Fruit fly (Drosophila melanogaster) whole organism, pupa: ENCODE results near the gene Tim17b2.

Experiments used
- CG10348 ChIP-seq: fragments of 200-800 bp; sonication (Bioruptor generic); IDR thresholded peaks from 2 replicates; pipeline ENCODE4 v1.3.6; 2022; ENCODE audit warnings: missing biosample characterization, missing genetic modification characterization
- CG12605 ChIP-seq: fragments of 200-800 bp; sonication (Bioruptor generic); IDR thresholded peaks from 2 replicates; pipeline ENCODE4 v1.3.6; 2022; ENCODE audit warnings: missing biosample characterization, missing genetic modification characterization
- CG14655 ChIP-seq: fragments of 200-800 bp; sonication (Bioruptor generic); optimal IDR thresholded peaks from 3 replicates; lab custom pipeline; 2017; ENCODE audit warnings: mild to moderate bottlenecking, missing biosample characterization, missing genetic modification reagents, missing genetic modification characterization
- CG15710 ChIP-seq: fragments of 200-800 bp; sonication (Bioruptor generic); optimal IDR thresholded peaks from 2 replicates; lab custom pipeline; 2018; ENCODE audit warnings: missing biosample characterization, mild to moderate bottlenecking, missing genetic modification characterization, moderate library complexity
- CG17806 ChIP-seq: fragments of 200-800 bp; sonication (Bioruptor generic); optimal IDR thresholded peaks from 2 replicates; lab custom pipeline; 2018; ENCODE audit warnings: missing biosample characterization, mild to moderate bottlenecking, missing genetic modification characterization, moderate library complexity
- CG32121 ChIP-seq: fragments of 200-800 bp; sonication (Bioruptor generic); IDR thresholded peaks from 2 replicates; pipeline ENCODE4 v1.3.6; 2022; ENCODE audit warnings: missing biosample characterization, missing genetic modification characterization
- CG34367 ChIP-seq: fragments of 200-800 bp; sonication (Bioruptor generic); optimal IDR thresholded peaks from 2 replicates; lab custom pipeline; 2018; ENCODE audit warnings: missing biosample characterization, mild to moderate bottlenecking, missing genetic modification characterization
- CG4496 ChIP-seq: fragments of 200-800 bp; sonication (Bioruptor generic); IDR thresholded peaks from 3 replicates; pipeline ENCODE4 v1.3.6; 2022; ENCODE audit warnings: missing biosample characterization, missing genetic modification characterization
- CG8159 ChIP-seq: fragments of 200-800 bp; sonication (Bioruptor generic); optimal IDR thresholded peaks from 3 replicates; lab custom pipeline; 2018; ENCODE audit warnings: missing biosample characterization, mild to moderate bottlenecking, missing genetic modification characterization, moderate library complexity
- CG8301 ChIP-seq: fragments of 200-800 bp; sonication (Bioruptor generic); optimal IDR thresholded peaks from 2 replicates; lab custom pipeline; 2018; ENCODE audit warnings: missing biosample characterization, mild to moderate bottlenecking, missing genetic modification characterization
- CG9948 ChIP-seq: fragments of 200-800 bp; sonication (Bioruptor generic); optimal IDR thresholded peaks from 2 replicates; lab custom pipeline; 2018; ENCODE audit warnings: missing biosample characterization, mild to moderate bottlenecking, missing genetic modification characterization, moderate library complexity
- D1 ChIP-seq: fragments of 200-800 bp; sonication (Bioruptor generic); optimal IDR thresholded peaks from 2 replicates; lab custom pipeline; 2018; ENCODE audit warnings: missing biosample characterization, mild to moderate bottlenecking, missing genetic modification characterization, moderate library complexity
- EcR ChIP-seq: fragments of 200-800 bp; sonication (Bioruptor generic); optimal IDR thresholded peaks from 3 replicates; lab custom pipeline; 2019; ENCODE audit warnings: missing biosample characterization, missing genetic modification characterization, mild to moderate bottlenecking, moderate library complexity, missing genetic modification reagents
- Ets98B ChIP-seq: fragments of 200-800 bp; sonication (Bioruptor generic); IDR thresholded peaks from 2 replicates; pipeline ENCODE4 v1.3.6; 2022; ENCODE audit warnings: missing biosample characterization, missing genetic modification characterization
- Pif1A ChIP-seq: fragments of 200-800 bp; sonication (Bioruptor generic); optimal IDR thresholded peaks from 3 replicates; lab custom pipeline; 2016; ENCODE audit warnings: missing biosample characterization, missing genetic modification characterization
- Pif1B ChIP-seq: fragments of 200-800 bp; sonication (Bioruptor generic); optimal IDR thresholded peaks from 3 replicates; lab custom pipeline; 2016; ENCODE audit warnings: missing biosample characterization, missing genetic modification characterization
- Snoo ChIP-seq: fragments of 200-800 bp; sonication (Bioruptor generic); optimal IDR thresholded peaks from 3 replicates; lab custom pipeline; 2017; ENCODE audit warnings: missing biosample characterization, mild to moderate bottlenecking, missing genetic modification characterization, inconsistent platforms
- fd96Ca ChIP-seq: fragments of 200-800 bp; sonication (Bioruptor generic); IDR thresholded peaks from 3 replicates; pipeline ENCODE4 v1.3.6; 2022; ENCODE audit warnings: missing biosample characterization, missing genetic modification characterization
- gl ChIP-seq: fragments of 200-800 bp; sonication (Bioruptor generic); optimal IDR thresholded peaks from 2 replicates; lab custom pipeline; 2018; ENCODE audit warnings: missing biosample characterization, mild to moderate bottlenecking, missing genetic modification characterization
- rn ChIP-seq: fragments of 200-800 bp; sonication (Bioruptor generic); IDR thresholded peaks from 2 replicates; pipeline ENCODE4 v1.3.6; 2022; ENCODE audit warnings: missing biosample characterization, missing genetic modification characterization

Tim17b2 gene

dm6 chr2L:15471565-15471964, 13.0 kb upstream of the Tim17b2 start:
- TF ChIP-seq D1 (tag; lab: Kevin White, UChicago) (no peak), CG14655 (GFP tag; lab: Kevin White, UChicago) (no peak), CG9948 (tag; lab: Kevin White, UChicago) (no peak), rn (GFP tag; lab: Robert Waterston, UW) (no peak), EcR (GFP tag; lab: Kevin White, UChicago) (no peak), fd96Ca (no peak), Snoo (no peak)

dm6 chr2L:15474402-15474801, 10.1 kb upstream of the Tim17b2 start:
- no peak for TF ChIP-seq Snoo
- peak; percentile 7 for TF ChIP-seq Pif1A
- peak; percentile 67 for TF ChIP-seq CG8301 (tag; lab: Kevin White, UChicago)
- peak; percentile 13 for TF ChIP-seq Pif1B
- peak; percentile 29; the same call in 1 of the 2 replicates for TF ChIP-seq Ets98B (GFP tag; lab: Robert Waterston, UW)
- no peak for TF ChIP-seq EcR (GFP tag; lab: Kevin White, UChicago)
- TF ChIP-seq CG8159 = peak; percentile 7
- peak; percentile 73 for TF ChIP-seq CG14655 (GFP tag; lab: Kevin White, UChicago)
- TF ChIP-seq, all 21 proteins: peak for 6

dm6 chr2L:15474911-15475310, 9.6 kb upstream of the Tim17b2 start:
- no peak for TF ChIP-seq Snoo
- no peak for TF ChIP-seq CG15710 (tag; lab: Kevin White, UChicago)
- TF ChIP-seq CG4496 (GFP tag; lab: Robert Waterston, UW) = no peak
- TF ChIP-seq Ets98B (GFP tag; lab: Robert Waterston, UW) = no peak
- TF ChIP-seq CG14655 (GFP tag; lab: Kevin White, UChicago) = no peak
- TF ChIP-seq fd96Ca = no peak
- no peak for TF ChIP-seq gl

DNA sequence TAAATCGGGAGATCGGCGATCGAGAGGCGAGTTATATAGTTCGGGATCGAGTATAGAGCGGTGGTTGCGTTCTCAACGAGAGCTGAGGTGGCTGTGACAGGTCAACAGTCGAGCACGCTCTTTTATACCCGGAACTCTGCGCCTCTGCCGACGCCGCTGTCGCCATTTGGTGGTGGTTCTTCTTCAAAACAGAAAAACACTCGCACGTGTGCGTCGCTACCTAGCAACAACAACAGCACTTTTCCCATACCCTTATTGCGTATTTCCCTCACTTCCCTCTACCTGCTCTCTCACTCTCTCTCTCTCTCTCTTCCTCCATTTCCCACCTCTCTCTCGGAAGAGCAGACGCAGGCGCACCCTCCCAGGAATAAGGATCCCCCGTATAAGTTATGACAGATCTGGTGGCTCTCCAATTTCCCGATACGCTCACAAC, 6.4 kb upstream of the Tim17b2 start, which contains the start of gene sna:
sna (minus strand) TSS at position 102 of the 433 bp plus-strand sequence.
- no peak for TF ChIP-seq gl
- no peak for TF ChIP-seq Snoo
- no peak for TF ChIP-seq CG34367
- no peak for TF ChIP-seq CG12605 (GFP tag; lab: Robert Waterston, UW)
- no peak for TF ChIP-seq D1 (tag; lab: Kevin White, UChicago)
- TF ChIP-seq Pif1A = no peak
- no peak for TF ChIP-seq CG8301 (tag; lab: Kevin White, UChicago)
- TF ChIP-seq CG9948 (tag; lab: Kevin White, UChicago) = no peak
- TF ChIP-seq fd96Ca = no peak

DNA sequence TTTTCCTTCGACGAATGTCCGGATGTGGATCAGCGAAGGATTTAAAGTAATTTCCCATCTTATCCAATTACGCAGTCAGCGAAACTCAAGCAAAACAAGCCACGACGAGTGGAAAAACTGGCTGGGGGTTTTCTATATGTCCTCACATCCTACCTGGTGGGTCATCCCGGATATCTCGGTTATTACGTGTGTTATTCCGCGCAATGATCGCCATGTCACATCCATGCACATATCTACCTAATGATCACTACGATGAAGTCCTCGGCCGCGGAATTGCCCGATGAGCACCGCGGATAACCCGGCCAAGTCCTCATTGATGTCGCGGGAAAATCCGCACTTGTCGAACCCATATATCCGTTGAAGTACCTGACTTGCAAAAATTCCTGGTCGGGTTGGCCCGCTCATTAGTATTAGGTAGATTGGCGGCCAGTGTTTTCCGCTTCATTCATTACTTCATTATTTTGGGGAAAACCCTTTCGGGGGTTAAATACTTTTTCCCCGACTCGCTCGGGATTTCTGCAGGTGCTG, 4.8 kb upstream of the Tim17b2 start:
- TF ChIP-seq CG17806 (tag; lab: Kevin White, UChicago) = no peak
- TF ChIP-seq fd96Ca = no peak
- TF ChIP-seq rn (GFP tag; lab: Robert Waterston, UW) = no peak
- no peak for TF ChIP-seq Snoo
- TF ChIP-seq Ets98B (GFP tag; lab: Robert Waterston, UW) = no peak
- no peak for TF ChIP-seq CG8159
- no peak for TF ChIP-seq Pif1B
- no peak for TF ChIP-seq D1 (tag; lab: Kevin White, UChicago)
- TF ChIP-seq CG10348 (GFP tag; lab: Robert Waterston, UW) = no peak
- TF ChIP-seq CG12605 (GFP tag; lab: Robert Waterston, UW) = no peak
- TF ChIP-seq CG9948 (tag; lab: Kevin White, UChicago) = no peak
- no peak for TF ChIP-seq CG15710 (tag; lab: Kevin White, UChicago)
- no peak for TF ChIP-seq gl

dm6 chr2L:15485626-15486486, 1.3 kb downstream of the Tim17b2 start:
- TF ChIP-seq Snoo = no peak
- no peak for TF ChIP-seq CG32121 (GFP tag; lab: Robert Waterston, UW)
- TF ChIP-seq CG34367 = no peak

- TF ChIP-seq gl (no peak), CG12605 (GFP tag; lab: Robert Waterston, UW) (no peak), CG8159 (no peak), D1 (tag; lab: Kevin White, UChicago) (no peak), CG9948 (tag; lab: Kevin White, UChicago) (no peak)
Measured at dm6 chr2L:15486525-15487128, 2.1 kb downstream of the Tim17b2 start.
